Worm (Caenorhabditis elegans): ENCODE measurements around the gene basl-1.

- TF ChIP-seq hsf-1 (GFP tag; IDR thresholded peaks at IDR 0.05), result no peak
- no peak for TF ChIP-seq sdz-38 (tag; optimal IDR thresholded peaks at IDR 0.05)
- TF ChIP-seq ceh-58 (GFP tag; IDR thresholded peaks at IDR 0.05), result no peak
- TF ChIP-seq tbp1 (GFP tag; optimal IDR thresholded peaks at IDR 0.05), result no peak
- TF ChIP-seq Y67H2A.10 (GFP tag; conservative IDR thresholded peaks at IDR 0.05), result no peak
- TF ChIP-seq attf-5 (GFP tag; optimal IDR thresholded peaks at IDR 0.05), result no peak
- TF ChIP-seq ceh-100 (GFP tag; IDR thresholded peaks at IDR 0.05), result no peak
- no peak for TF ChIP-seq sea-2 (GFP tag; IDR thresholded peaks at IDR 0.05)
- no peak for TF ChIP-seq snpc-3.4 (tag; optimal IDR thresholded peaks at IDR 0.05)
Observed at ce11 chrIII:5568679-5569078, 46.1 kb upstream of the basl-1 start, which contains the start of gene nspb-12.

Measured in whole organism, young adult.